Fruit fly (Drosophila melanogaster): ENCODE data around the gene CG33287.

DNA sequence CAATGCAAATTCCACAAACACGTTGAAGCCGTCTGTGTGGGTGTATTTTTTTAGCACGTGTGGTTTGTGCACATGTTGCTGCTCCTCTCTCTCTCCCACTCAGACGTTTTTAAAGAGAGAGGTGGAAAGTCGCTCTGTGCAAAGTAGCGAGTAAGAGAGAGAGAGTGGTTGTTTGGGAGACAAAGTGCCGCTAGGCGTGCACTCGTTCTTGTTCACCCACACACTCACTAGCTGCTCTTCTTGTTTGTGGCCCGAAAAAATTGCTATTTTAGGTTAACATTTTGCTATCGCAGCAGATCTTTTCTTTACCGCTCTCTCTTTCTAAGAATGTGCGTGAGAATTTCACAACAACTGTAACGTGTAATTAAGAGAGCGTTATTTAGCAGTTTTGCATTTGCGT lies 38.4 kb upstream of the CG33287 start:
- TF ChIP-seq CG8478 (optimal IDR thresholded peaks at IDR 0.05), result no peak
- TF ChIP-seq CTCF (optimal IDR thresholded peaks at IDR 0.05), result no peak
